Worm (Caenorhabditis elegans) whole organism, young adult: ENCODE data around the gene F44E2.6.

Source experiments
- F57C9.4 ChIP-seq: sonication (generic microtip); optimal IDR thresholded peaks from 2 replicates; lab custom pipeline; 2017; ENCODE audit warnings: mild to moderate bottlenecking, missing genetic modification characterization, missing compliant biosample characterization
- ZK185.1 ChIP-seq: sonication (generic microtip); optimal IDR thresholded peaks from 2 replicates; lab custom pipeline; 2016; ENCODE audit warnings: mild to moderate bottlenecking, missing genetic modification characterization, missing compliant biosample characterization; ENCODE audit not compliant: poor library complexity, severe bottlenecking
- ama-1 ChIP-seq, 3 experiments: fragments of 150-350 bp in 1 of 3; sonication (generic microtip) in 2 of 3; optimal IDR thresholded peaks; 2 replicates each; lab custom pipeline; 2014 to 2018; ENCODE audit warnings: missing biosample characterization in 2 of 3, missing genetic modification characterization in 2 of 3, missing genetic modification reagents in 2 of 3
- efl-1 ChIP-seq: fragments of 150-350 bp; optimal IDR thresholded peaks from 2 replicates; lab custom pipeline; 2014; ENCODE audit warnings: missing biosample characterization, missing genetic modification reagents, missing genetic modification characterization
- ekl-4 ChIP-seq: fragments of 200-800 bp; sonication (Bioruptor generic); IDR thresholded peaks from 2 replicates; pipeline ENCODE4 v1.3.6; 2022; ENCODE audit warnings: missing genetic modification reagents, missing genetic modification characterization, missing compliant biosample characterization
- gei-17 ChIP-seq: fragments of 200-800 bp; sonication (Bioruptor generic); optimal IDR thresholded peaks from 2 replicates; lab custom pipeline; 2018; ENCODE audit warnings: mild to moderate bottlenecking, missing genetic modification characterization, missing compliant biosample characterization
- mxl-1 ChIP-seq: sonication (generic microtip); optimal IDR thresholded peaks from 2 replicates; lab custom pipeline; 2016; ENCODE audit warnings: missing genetic modification characterization, missing compliant biosample characterization
- nfya-2 ChIP-seq: fragments of 200-800 bp; sonication (Bioruptor generic); IDR thresholded peaks from 2 replicates; pipeline ENCODE4 v1.3.6; 2022; ENCODE audit warnings: missing genetic modification reagents, missing genetic modification characterization, missing compliant biosample characterization
- pha-4 ChIP-seq: fragments of 150-350 bp; sonication (generic microtip); optimal IDR thresholded peaks from 2 replicates; lab custom pipeline; 2014; ENCODE audit warnings: missing biosample characterization, missing genetic modification reagents, missing genetic modification characterization
- rpc-1 ChIP-seq, 2 experiments: fragments of 150-350 bp in 1 of 2; sonication (generic microtip) in 1 of 2; optimal IDR thresholded peaks; 2 replicates each; lab custom pipeline; 2014 to 2018; ENCODE audit warnings: missing biosample characterization in 1 of 2, missing genetic modification characterization in 1 of 2, missing genetic modification reagents in 1 of 2, missing genotype in 1 of 2
- sdz-38 ChIP-seq: sonication (generic microtip); optimal IDR thresholded peaks from 2 replicates; lab custom pipeline; 2016; ENCODE audit warnings: missing genotype, missing genetic modification characterization, missing compliant biosample characterization
- snpc-3.4 ChIP-seq: sonication (generic microtip); optimal IDR thresholded peaks from 2 replicates; lab custom pipeline; 2017; ENCODE audit warnings: missing genetic modification characterization, mild to moderate bottlenecking, missing compliant biosample characterization, antibody characterized with exemption, moderate library complexity, missing genotype, missing genetic modification reagents
- unc-130 ChIP-seq: sonication (generic microtip); optimal IDR thresholded peaks from 2 replicates; lab custom pipeline; 2016; ENCODE audit warnings: missing genetic modification reagents, missing genetic modification characterization, missing compliant biosample characterization
- unc-62 ChIP-seq: fragments of 150-350 bp; optimal IDR thresholded peaks from 2 replicates; lab custom pipeline; 2014; ENCODE audit warnings: missing biosample characterization, missing genetic modification reagents, missing genetic modification characterization

- TF ChIP-seq mxl-1 (tag; lab: Kevin White, UChicago): no peak
- no peak for TF ChIP-seq rpc-1 (optimal IDR thresholded peaks at IDR 0.05; lab: Kevin White, UChicago)
- TF ChIP-seq rpc-1 (tag; optimal IDR thresholded peaks at IDR 0.05; lab: Kevin White, UChicago): no peak
- TF ChIP-seq pha-4 (tag; lab: Kevin White, UChicago): no peak
- TF ChIP-seq efl-1 (GFP tag; lab: Kevin White, UChicago): no peak
- TF ChIP-seq sdz-38: no peak
- TF ChIP-seq unc-62 (GFP tag; lab: Kevin White, UChicago): no peak
- no peak for TF ChIP-seq gei-17
- TF ChIP-seq ZK185.1 (tag; lab: Kevin White, UChicago): no peak
- no peak for TF ChIP-seq ekl-4 (GFP tag; lab: Robert Waterston, UW)
- TF ChIP-seq ama-1 (optimal IDR thresholded peaks at IDR 0.05; lab: Kevin White, UChicago): no peak
- TF ChIP-seq ama-1 (GFP tag; optimal IDR thresholded peaks at IDR 0.05; lab: Kevin White, UChicago): no peak
- no peak for TF ChIP-seq snpc-3.4 (tag; lab: Kevin White, UChicago)
- no peak for TF ChIP-seq nfya-2 (GFP tag; lab: Robert Waterston, UW)
- no peak for TF ChIP-seq unc-130
- no peak for TF ChIP-seq F57C9.4 (tag; lab: Kevin White, UChicago)
These were observed at the start of gene F44E2.6 for ce11 chrIII:8845114-8845513.
